Fruit fly (Drosophila melanogaster): ENCODE results near the gene Or22a.

The Or22a gene

dm6 chr2L:1502459-1503101 lies 17.7 kb upstream of the Or22a start, which contains the start of gene CG7420:
TSS of gene CG7420 (minus strand) at chr2L:1502904.
- no peak for TF ChIP-seq B-H1 (GFP tag; IDR thresholded peaks at IDR 0.05)
- no peak for TF ChIP-seq CG2199 (GFP tag; IDR thresholded peaks at IDR 0.05)
- peak; percentile 50; the same call in 1 of the 3 replicates for TF ChIP-seq CG34422 (GFP tag; IDR thresholded peaks at IDR 0.05)
- TF ChIP-seq CG34224 (GFP tag; IDR thresholded peaks at IDR 0.05; ENCODE audit: partially characterized antibody), result 0 out of 3 replicates have a peak, but pooled peaks have one; percentile 14
- TF ChIP-seq sens (GFP tag), result peak; percentile 65
- peak; percentile 77 for TF ChIP-seq Dp (GFP tag; optimal IDR thresholded peaks at IDR 0.05)
- peak; percentile 49 for TF ChIP-seq CG2116 (GFP tag; optimal IDR thresholded peaks at IDR 0.05)
- TF ChIP-seq CG17568 (GFP tag; optimal IDR thresholded peaks at IDR 0.05), result no peak
- peak; percentile 26 for TF ChIP-seq twi (tag; optimal IDR thresholded peaks at IDR 0.05)
- no peak for TF ChIP-seq fd96Cb (tag; optimal IDR thresholded peaks at IDR 0.05)
- peak; percentile 8; the same call in 1 of the 2 replicates for TF ChIP-seq Bgb (GFP tag; IDR thresholded peaks at IDR 0.05; ENCODE audit: partially characterized antibody)
- TF ChIP-seq CG30431 (GFP tag; optimal IDR thresholded peaks at IDR 0.05), result no peak
- peak; percentile 14 for TF ChIP-seq CG11504 (tag; optimal IDR thresholded peaks at IDR 0.05)
- TF ChIP-seq Ets97D (GFP tag; optimal IDR thresholded peaks at IDR 0.05), result peak; percentile 11
- peak; percentile 43 to 89 for TF ChIP-seq crp (GFP tag; optimal IDR thresholded peaks at IDR 0.05)
- TF ChIP-seq MBD-R2 (GFP tag; IDR thresholded peaks at IDR 0.05), result peak; percentile 86
- TF ChIP-seq D (optimal IDR thresholded peaks at IDR 0.05), result peak; percentile 24
- no peak for TF ChIP-seq D (GFP tag; optimal IDR thresholded peaks at IDR 0.05)
- TF ChIP-seq dm (GFP tag; optimal IDR thresholded peaks at IDR 0.05), result peak; percentile 37
- TF ChIP-seq Med (GFP tag), result peak; percentile 70
- TF ChIP-seq kah (GFP tag; optimal IDR thresholded peaks at IDR 0.05), result peak; percentile 11
- peak; percentile 82 for TF ChIP-seq E2f2 (GFP tag; IDR thresholded peaks at IDR 0.05)
- TF ChIP-seq CG13287 (GFP tag; IDR thresholded peaks at IDR 0.05; ENCODE audit: partially characterized antibody), result peak; percentile 24; the same call in 1 of the 2 replicates
- TF ChIP-seq pzg (GFP tag; optimal IDR thresholded peaks at IDR 0.05), result peak; percentile 23
- TF ChIP-seq CG10267 (tag; optimal IDR thresholded peaks at IDR 0.05), result peak; percentile 28
- peak; percentile 77 for TF ChIP-seq vvl (GFP tag; IDR thresholded peaks at IDR 0.05)
- TF ChIP-seq stwl (tag; optimal IDR thresholded peaks at IDR 0.05), result peak; percentile 47
- no peak; the same call in 3 of the 4 replicates for TF ChIP-seq Dll (GFP tag; IDR thresholded peaks at IDR 0.05; ENCODE audit: partially characterized antibody)
- no peak for TF ChIP-seq CG8290 (GFP tag; optimal IDR thresholded peaks at IDR 0.05)
- no peak for TF ChIP-seq CG8290 (tag; optimal IDR thresholded peaks at IDR 0.05)

DNA sequence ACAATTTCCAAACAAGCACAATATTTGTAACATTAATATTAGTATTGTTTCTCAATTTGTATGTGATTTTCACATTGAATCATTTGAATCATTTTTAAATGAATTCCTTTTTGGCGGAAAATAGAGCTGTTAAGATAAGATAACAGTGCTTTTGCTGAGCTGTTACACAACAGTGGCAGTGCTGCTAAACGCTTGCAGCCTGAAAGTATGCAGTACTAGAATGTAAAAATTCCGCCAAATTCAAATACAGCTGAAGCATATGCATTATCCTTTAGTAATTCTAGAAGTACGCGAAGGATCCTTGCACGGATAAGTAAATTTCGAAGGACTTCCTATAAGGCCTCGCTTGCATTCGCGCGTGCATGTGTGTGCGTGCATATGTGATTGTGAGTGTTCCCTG lies 16.0 kb upstream of the Or22a start:
- TF ChIP-seq btn (GFP tag; optimal IDR thresholded peaks at IDR 0.05) (no peak), Dp (GFP tag; optimal IDR thresholded peaks at IDR 0.05) (peak; percentile 87), pzg (GFP tag; optimal IDR thresholded peaks at IDR 0.05) (peak; percentile 26), crp (GFP tag; optimal IDR thresholded peaks at IDR 0.05) (peak in 1 of 2 experiments; percentile 51), sqz (GFP tag; optimal IDR thresholded peaks at IDR 0.05) (no peak), CG6765 (GFP tag; optimal IDR thresholded peaks at IDR 0.05) (no peak), wor (GFP tag; IDR thresholded peaks at IDR 0.05) (no peak), stwl (tag; optimal IDR thresholded peaks at IDR 0.05) (peak; percentile 54), bab2 (GFP tag; optimal IDR thresholded peaks at IDR 0.05) (no peak), sens (GFP tag) (peak; percentile 65), CG10267 (tag; optimal IDR thresholded peaks at IDR 0.05) (peak; percentile 88), E2f2 (GFP tag; IDR thresholded peaks at IDR 0.05) (peak; percentile 93), Med (GFP tag) (peak; percentile 62), CG5180 (GFP tag; optimal IDR thresholded peaks at IDR 0.05) (no peak)

- TF ChIP-seq CG1603 (tag; optimal IDR thresholded peaks at IDR 0.05) (peak; percentile 15), chif (GFP tag; optimal IDR thresholded peaks at IDR 0.05) (peak in 1 of 2 experiments; percentile 12), Drgx (GFP tag; IDR thresholded peaks at IDR 0.05) (peak; percentile 41; the same call in 1 of the 2 replicates), sens-2 (GFP tag; IDR thresholded peaks at IDR 0.05) (peak; percentile 18; the same call in 1 of the 2 replicates), Xrp1 (GFP tag; IDR thresholded peaks at IDR 0.05) (peak; percentile 41; the same call in 1 of the 2 replicates), prd (optimal IDR thresholded peaks at IDR 0.05) (no peak), prd (GFP tag; IDR thresholded peaks at IDR 0.05) (peak; percentile 76; the same call in 2 of the 3 replicates), BtbVII (GFP tag; optimal IDR thresholded peaks at IDR 0.05) (no peak), sqz (GFP tag; optimal IDR thresholded peaks at IDR 0.05) (no peak), CG10959 (GFP tag; IDR thresholded peaks at IDR 0.05) (peak; percentile 8; the same call in 1 of the 2 replicates), eve (GFP tag; optimal IDR thresholded peaks at IDR 0.05) (peak in 1 of 2 experiments; percentile 10), Ets65A (GFP tag) (peak; percentile 88), CG14667 (GFP tag; IDR thresholded peaks at IDR 0.05) (0 out of 2 replicates have a peak, but pooled peaks have one; percentile 7)
Observed at dm6 chr2L:1509748-1510147, 10.5 kb upstream of the Or22a start.
